Worm (Caenorhabditis elegans): ENCODE results near the gene hex-3.
"Not testable (repeated sequence)": the region's sequence is repeated elsewhere in the genome, so short reads cannot be mapped to it uniquely, and the experiment has no call there.

Gene hex-3

DNA sequence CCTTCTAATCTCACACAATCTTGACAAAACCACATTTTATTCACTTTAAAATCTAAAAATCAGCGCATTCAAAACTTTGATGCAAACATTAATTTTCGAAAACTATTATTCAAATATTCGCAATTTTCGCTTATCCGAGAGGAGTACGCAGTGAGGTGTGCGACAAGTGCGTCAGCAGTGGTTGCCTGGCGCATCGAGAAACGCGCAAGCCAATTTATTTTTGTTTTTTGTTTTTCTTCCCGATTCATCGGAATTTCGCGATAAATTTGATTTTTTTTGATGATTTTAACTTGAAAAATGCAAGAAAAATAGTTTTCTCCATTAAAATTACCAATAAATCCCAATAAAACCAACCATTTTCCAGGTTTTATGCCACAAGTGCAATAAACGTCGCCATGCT lies at the start of gene hex-3, which contains the start of gene fbxb-85 (continued):
- TF ChIP-seq hlh-13 (GFP tag; optimal IDR thresholded peaks at IDR 0.05) = peak; percentile 44
- no peak for TF ChIP-seq nhr-11 (tag; optimal IDR thresholded peaks at IDR 0.05)
- no peak for TF ChIP-seq mec-3 (tag; optimal IDR thresholded peaks at IDR 0.05; ENCODE audit: borderline replicate concordance)
- peak; percentile 63 for TF ChIP-seq sox-4 (tag; optimal IDR thresholded peaks at IDR 0.05)
- TF ChIP-seq F13H6.1 (tag; optimal IDR thresholded peaks at IDR 0.05) = peak; percentile 75
- TF ChIP-seq eyg-1 (tag; optimal IDR thresholded peaks at IDR 0.05) = peak; percentile 47
- TF ChIP-seq ceh-34 (tag; optimal IDR thresholded peaks at IDR 0.05) = peak; percentile 76
- no peak for TF ChIP-seq ceh-22 (tag; optimal IDR thresholded peaks at IDR 0.05)
- peak; percentile 17; the same call in 1 of the 2 replicates for TF ChIP-seq sox-2 (GFP tag; IDR thresholded peaks at IDR 0.05)
- TF ChIP-seq madf-2 (tag; optimal IDR thresholded peaks at IDR 0.05) = peak; percentile 62
- peak; percentile 60 for TF ChIP-seq lin-11 (tag; optimal IDR thresholded peaks at IDR 0.05)
- TF ChIP-seq hlh-8 (tag; optimal IDR thresholded peaks at IDR 0.05) = peak; percentile 18
- peak; percentile 38 for TF ChIP-seq dmd-4 (tag; optimal IDR thresholded peaks at IDR 0.05; ENCODE audit: borderline replicate concordance)
- TF ChIP-seq pqm-1 (tag; optimal IDR thresholded peaks at IDR 0.05) = peak; percentile 30
- TF ChIP-seq ztf-16 (tag; optimal IDR thresholded peaks at IDR 0.05) = peak; percentile 91
- peak; percentile 86 for TF ChIP-seq elt-2 (tag; optimal IDR thresholded peaks at IDR 0.05)
- peak; percentile 61 for TF ChIP-seq ceh-30 (tag; optimal IDR thresholded peaks at IDR 0.05)

DNA sequence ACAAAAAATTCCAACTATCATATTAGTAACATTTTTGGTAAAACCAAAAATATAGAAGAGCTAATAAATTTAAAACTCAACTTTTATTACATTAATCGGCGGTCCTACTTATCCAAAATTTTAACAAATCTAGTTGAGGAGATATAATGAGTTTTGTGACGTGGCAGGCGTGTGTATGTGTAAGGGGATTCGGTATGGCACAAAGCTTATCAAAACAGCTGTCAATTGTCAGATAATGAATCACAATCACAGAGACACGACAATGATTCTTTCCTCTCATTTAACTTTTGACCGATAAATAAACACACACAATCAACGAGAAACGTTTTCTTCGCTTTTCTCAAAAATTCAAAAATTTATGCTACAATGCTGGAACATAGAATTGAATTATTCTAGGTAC lies 47.0 kb upstream of the hex-3 start, which contains the start of gene K11D9.3:
K11D9.3 (minus strand) TSS at position 181 of the 400 bp plus-strand sequence.
- TF ChIP-seq ztf-16 (tag; optimal IDR thresholded peaks at IDR 0.05) (no peak), nhr-11 (tag; optimal IDR thresholded peaks at IDR 0.05) (no peak), ref-2 (tag; optimal IDR thresholded peaks at IDR 0.05) (no peak), pha-4 (tag; optimal IDR thresholded peaks at IDR 0.05) (no peak), pax-1 (tag; optimal IDR thresholded peaks at IDR 0.05) (no peak), madf-2 (tag; optimal IDR thresholded peaks at IDR 0.05) (no peak), ceh-45 (GFP tag; IDR thresholded peaks at IDR 0.05) (no peak), sox-4 (tag; optimal IDR thresholded peaks at IDR 0.05) (no peak), hlh-13 (GFP tag; optimal IDR thresholded peaks at IDR 0.05) (no peak), ceh-48 (tag; optimal IDR thresholded peaks at IDR 0.05) (no peak), lin-11 (tag; optimal IDR thresholded peaks at IDR 0.05) (no peak), T23F11.4 (GFP tag; optimal IDR thresholded peaks at IDR 0.05) (no peak), unc-42 (tag; optimal IDR thresholded peaks at IDR 0.05) (no peak), tbx-2 (tag; optimal IDR thresholded peaks at IDR 0.05) (no peak), ama-1 (optimal IDR thresholded peaks at IDR 0.05) (no peak), lim-6 (tag; optimal IDR thresholded peaks at IDR 0.05) (no peak), ceh-19 (GFP tag; optimal IDR thresholded peaks at IDR 0.05) (no peak), tbx-7 (tag; optimal IDR thresholded peaks at IDR 0.05) (no peak)

DNA sequence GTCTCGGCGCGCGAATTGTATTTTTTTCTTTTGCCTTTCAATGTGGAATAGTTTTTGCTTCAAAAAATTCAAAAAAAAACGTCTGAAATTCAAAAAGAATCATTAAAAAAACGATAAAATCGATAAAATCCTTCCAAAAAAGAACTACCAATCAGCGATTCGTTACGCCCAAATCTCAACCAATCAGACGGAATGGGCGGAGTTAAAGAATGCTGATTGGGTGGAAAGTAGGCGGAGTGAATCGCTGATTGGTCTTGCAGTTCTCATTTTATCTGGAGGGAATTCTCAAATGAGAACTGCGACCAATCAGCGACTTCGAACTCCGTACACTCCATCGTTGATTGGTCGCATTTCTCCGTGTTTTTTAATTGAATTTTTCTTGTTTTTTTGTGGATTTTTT lies 43.9 kb upstream of the hex-3 start:
- TF ChIP-seq ahr-1 (tag; optimal IDR thresholded peaks at IDR 0.05) = no peak
- TF ChIP-seq fkh-6 (tag; optimal IDR thresholded peaks at IDR 0.05) = no peak
- TF ChIP-seq nfya-1 (tag; optimal IDR thresholded peaks at IDR 0.05) = peak; percentile 93
- TF ChIP-seq F13H6.1 (tag; optimal IDR thresholded peaks at IDR 0.05) = no peak
- no peak for TF ChIP-seq nhr-11 (tag; optimal IDR thresholded peaks at IDR 0.05)
- TF ChIP-seq ceh-14 (tag; optimal IDR thresholded peaks at IDR 0.05) = no peak
- no peak for TF ChIP-seq ets-4 (tag; optimal IDR thresholded peaks at IDR 0.05)

DNA sequence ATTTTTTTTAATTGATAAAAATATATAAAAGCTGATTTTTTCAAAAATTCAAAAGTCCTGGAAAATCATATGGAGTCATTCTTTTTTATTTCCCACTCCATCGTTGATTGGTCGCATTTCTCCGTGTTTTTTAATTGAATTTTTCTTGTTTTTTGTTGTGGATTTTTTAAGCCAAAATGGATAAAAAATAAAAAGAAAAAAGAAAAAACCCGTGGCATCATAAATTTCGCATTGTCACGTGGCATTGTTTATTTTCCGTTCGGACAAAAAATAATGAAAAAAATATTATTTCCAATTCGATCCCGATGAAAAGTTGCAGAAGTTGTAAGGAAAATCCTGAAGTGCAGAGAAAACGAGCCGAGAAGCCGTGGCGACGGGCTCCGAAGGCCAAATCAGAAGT lies 43.4 kb upstream of the hex-3 start, which contains the start of gene klp-7:
klp-7 (plus strand) TSS at position 301 of the 400 bp plus-strand sequence.
- TF ChIP-seq K02D7.2 (tag; optimal IDR thresholded peaks at IDR 0.05); T23F11.4 (GFP tag; optimal IDR thresholded peaks at IDR 0.05); dve-1 (tag; optimal IDR thresholded peaks at IDR 0.05): not testable (repeated sequence)

DNA sequence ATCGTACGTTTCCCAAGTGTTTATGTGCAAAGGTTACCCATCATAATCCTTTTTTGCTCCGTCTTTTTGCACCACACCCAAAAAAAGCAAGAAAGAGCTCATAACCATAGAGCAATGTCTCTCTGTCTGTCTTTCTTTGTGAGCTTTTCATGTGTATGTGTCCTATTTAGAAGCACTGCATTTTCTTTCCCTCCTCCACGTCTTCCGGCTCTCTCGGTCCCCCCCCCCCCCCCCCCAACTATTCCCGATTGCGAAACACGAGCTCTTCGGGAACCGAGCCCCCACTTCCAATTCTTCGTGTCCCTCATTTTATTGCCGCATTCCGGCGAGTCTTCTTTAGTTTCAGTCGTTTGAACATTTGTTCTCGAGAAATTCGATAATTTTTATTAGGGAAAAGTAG lies 42.2 kb upstream of the hex-3 start:
- TF ChIP-seq T23F11.4 (GFP tag; optimal IDR thresholded peaks at IDR 0.05) (no peak), hlh-15 (tag; optimal IDR thresholded peaks at IDR 0.05) (no peak), ceh-24 (tag; optimal IDR thresholded peaks at IDR 0.05) (no peak), gmeb-2 (tag; optimal IDR thresholded peaks at IDR 0.05) (no peak)

Data from whole organism, late embryonic.